Fruit fly (Drosophila melanogaster) whole organism, prepupa: ENCODE measurements around the gene Spn38F.

Source experiments
- CG10669 ChIP-seq: fragments of 200-800 bp; sonication (Bioruptor generic); optimal IDR thresholded peaks from 3 replicates; lab custom pipeline; 2018; ENCODE audit warnings: missing biosample characterization, mild to moderate bottlenecking, missing genetic modification characterization, moderate library complexity
- CG11762 ChIP-seq: fragments of 200-800 bp; sonication (Bioruptor generic); optimal IDR thresholded peaks from 3 replicates; lab custom pipeline; 2016; ENCODE audit warnings: missing biosample characterization, missing genetic modification characterization; ENCODE audit not compliant: insufficient read depth
- CG11902 ChIP-seq: fragments of 200-800 bp; sonication (Bioruptor generic); optimal IDR thresholded peaks from 3 replicates; lab custom pipeline; 2016; ENCODE audit warnings: missing biosample characterization, missing genetic modification characterization
- CG15336 ChIP-seq: fragments of 200-800 bp; sonication (Bioruptor generic); IDR thresholded peaks from 2 replicates; pipeline ENCODE4 v1.3.6; 2022; ENCODE audit warnings: missing biosample characterization, missing genetic modification characterization
- CG1621 ChIP-seq: fragments of 200-800 bp; sonication (Bioruptor generic); optimal IDR thresholded peaks from 3 replicates; lab custom pipeline; 2018; ENCODE audit warnings: missing biosample characterization, mild to moderate bottlenecking, missing genetic modification characterization
- CG16779 ChIP-seq: fragments of 200-800 bp; sonication (Bioruptor generic); optimal IDR thresholded peaks from 3 replicates; lab custom pipeline; 2017; ENCODE audit warnings: missing biosample characterization, mild to moderate bottlenecking, missing genetic modification characterization
- CG31627 ChIP-seq: fragments of 200-800 bp; sonication (Bioruptor generic); optimal IDR thresholded peaks from 3 replicates; lab custom pipeline; 2016; ENCODE audit warnings: missing biosample characterization, missing genetic modification characterization
- CG32006 ChIP-seq: fragments of 200-800 bp; sonication (Bioruptor generic); optimal IDR thresholded peaks from 3 replicates; lab custom pipeline; 2017; ENCODE audit warnings: missing biosample characterization, mild to moderate bottlenecking, missing genetic modification characterization
- CG34406 ChIP-seq: fragments of 200-800 bp; sonication (Bioruptor generic); optimal IDR thresholded peaks from 3 replicates; lab custom pipeline; 2016; ENCODE audit warnings: missing biosample characterization, missing genetic modification characterization
- CG3919 ChIP-seq: fragments of 200-800 bp; sonication (Bioruptor generic); optimal IDR thresholded peaks from 3 replicates; lab custom pipeline; 2016; ENCODE audit warnings: missing biosample characterization, missing genetic modification characterization
- CG4318 ChIP-seq: fragments of 200-800 bp; sonication (Bioruptor generic); optimal IDR thresholded peaks from 3 replicates; lab custom pipeline; 2017; ENCODE audit warnings: missing biosample characterization, mild to moderate bottlenecking, missing genetic modification characterization
- CG6163 ChIP-seq: fragments of 200-800 bp; sonication (Bioruptor generic); IDR thresholded peaks from 3 replicates; pipeline ENCODE4 v1.3.6; 2022; ENCODE audit warnings: missing biosample characterization, missing genetic modification characterization
- CG6276 ChIP-seq: fragments of 200-800 bp; sonication (Bioruptor generic); optimal IDR thresholded peaks from 2 replicates; lab custom pipeline; 2017; ENCODE audit warnings: missing biosample characterization, mild to moderate bottlenecking, missing genetic modification characterization
- CG6792 ChIP-seq: fragments of 200-800 bp; sonication (Bioruptor generic); optimal IDR thresholded peaks from 3 replicates; lab custom pipeline; 2016; ENCODE audit warnings: missing biosample characterization, missing genetic modification characterization
- CG6808 ChIP-seq: fragments of 200-800 bp; sonication (Bioruptor generic); optimal IDR thresholded peaks from 3 replicates; lab custom pipeline; 2017; ENCODE audit warnings: missing biosample characterization, missing genetic modification characterization, mild to moderate bottlenecking, moderate library complexity, missing genetic modification reagents
- CG6854 ChIP-seq: fragments of 200-800 bp; sonication (Bioruptor generic); optimal IDR thresholded peaks from 2 replicates; lab custom pipeline; 2017; ENCODE audit warnings: missing biosample characterization, mild to moderate bottlenecking, missing genetic modification characterization
- CG7368 ChIP-seq: fragments of 200-800 bp; sonication (Bioruptor generic); optimal IDR thresholded peaks from 3 replicates; lab custom pipeline; 2016; ENCODE audit warnings: missing biosample characterization, missing genetic modification characterization
- CG8119 ChIP-seq: fragments of 200-800 bp; sonication (Bioruptor generic); IDR thresholded peaks from 3 replicates; pipeline ENCODE4 v1.3.6; 2022; ENCODE audit warnings: missing biosample characterization, missing genetic modification characterization
- CG8319 ChIP-seq: fragments of 200-800 bp; sonication (Bioruptor generic); optimal IDR thresholded peaks from 3 replicates; lab custom pipeline; 2016; ENCODE audit warnings: missing biosample characterization, missing genetic modification characterization
- CG8632 ChIP-seq: fragments of 200-800 bp; sonication (Bioruptor generic); optimal IDR thresholded peaks from 3 replicates; lab custom pipeline; 2016; ENCODE audit warnings: missing biosample characterization, missing genetic modification characterization
- CG9139 ChIP-seq: fragments of 200-800 bp; sonication (Bioruptor generic); optimal IDR thresholded peaks from 3 replicates; lab custom pipeline; 2017; ENCODE audit warnings: missing biosample characterization, mild to moderate bottlenecking, missing genetic modification characterization
- Eip75B ChIP-seq: fragments of 200-800 bp; sonication (Bioruptor generic); optimal IDR thresholded peaks from 3 replicates; lab custom pipeline; 2016; ENCODE audit warnings: missing biosample characterization, missing genetic modification characterization
- Eip78C ChIP-seq: fragments of 200-800 bp; sonication (Bioruptor generic); peaks from one replicate; lab custom pipeline; 2016; ENCODE audit warnings: missing biosample characterization, missing genetic modification characterization
- Eip93F ChIP-seq: fragments of 200-800 bp; sonication (Bioruptor generic); optimal IDR thresholded peaks from 2 replicates; lab custom pipeline; 2016; ENCODE audit warnings: missing biosample characterization, mild to moderate bottlenecking, missing genetic modification characterization
- Ets21C ChIP-seq: fragments of 200-800 bp; sonication (Bioruptor generic); optimal IDR thresholded peaks from 3 replicates; lab custom pipeline; 2016; ENCODE audit warnings: missing biosample characterization, missing genetic modification characterization
- Gug ChIP-seq: fragments of 200-800 bp; sonication (Bioruptor generic); IDR thresholded peaks from 2 replicates; pipeline ENCODE4 v1.3.6; 2022; ENCODE audit warnings: missing biosample characterization, missing genetic modification characterization
- Hr38 ChIP-seq: sonication (Bioruptor generic); optimal IDR thresholded peaks from 2 replicates; lab custom pipeline; 2016; ENCODE audit warnings: missing biosample characterization, missing genetic modification characterization
- Hr39 ChIP-seq: fragments of 200-800 bp; sonication (Bioruptor generic); optimal IDR thresholded peaks from 2 replicates; lab custom pipeline; 2016; ENCODE audit warnings: missing biosample characterization, missing genetic modification characterization
- Hr4 ChIP-seq: fragments of 200-800 bp; sonication (Bioruptor generic); optimal IDR thresholded peaks from 3 replicates; lab custom pipeline; 2016; ENCODE audit warnings: missing biosample characterization, missing genetic modification characterization
- Lpt ChIP-seq: fragments of 200-800 bp; sonication (Bioruptor generic); optimal IDR thresholded peaks from 3 replicates; lab custom pipeline; 2016; ENCODE audit warnings: missing biosample characterization, missing genetic modification characterization
- Met ChIP-seq: fragments of 200-800 bp; sonication (Bioruptor generic); optimal IDR thresholded peaks from 3 replicates; lab custom pipeline; 2016; ENCODE audit warnings: missing biosample characterization, missing genetic modification characterization
- OdsH ChIP-seq: fragments of 200-800 bp; sonication (Bioruptor generic); optimal IDR thresholded peaks from 3 replicates; lab custom pipeline; 2016; ENCODE audit warnings: missing biosample characterization, missing genetic modification characterization
- Smox ChIP-seq: fragments of 200-800 bp; sonication (Bioruptor generic); optimal IDR thresholded peaks from 3 replicates; lab custom pipeline; 2016; ENCODE audit warnings: missing biosample characterization, missing genetic modification characterization
- Sox102F ChIP-seq: fragments of 200-800 bp; sonication (Bioruptor generic); optimal IDR thresholded peaks from 2 replicates; lab custom pipeline; 2016; ENCODE audit warnings: missing biosample characterization, mild to moderate bottlenecking, missing genetic modification characterization
- Sox14 ChIP-seq: fragments of 200-800 bp; sonication (Bioruptor generic); optimal IDR thresholded peaks from 3 replicates; lab custom pipeline; 2016; ENCODE audit warnings: missing biosample characterization, missing genetic modification characterization
- Sox15 ChIP-seq: fragments of 200-800 bp; sonication (Bioruptor generic); optimal IDR thresholded peaks from 3 replicates; lab custom pipeline; 2016; ENCODE audit warnings: missing biosample characterization, missing genetic modification characterization
- acj6 ChIP-seq: fragments of 200-800 bp; sonication (Bioruptor generic); optimal IDR thresholded peaks from 3 replicates; lab custom pipeline; 2016; ENCODE audit warnings: missing biosample characterization, missing genetic modification characterization
- cyc ChIP-seq: fragments of 200-800 bp; sonication (Bioruptor generic); optimal IDR thresholded peaks from 3 replicates; lab custom pipeline; 2016; ENCODE audit warnings: missing biosample characterization, missing genetic modification characterization
- dac ChIP-seq: fragments of 200-800 bp; sonication (Bioruptor generic); optimal IDR thresholded peaks from 2 replicates; lab custom pipeline; 2017; ENCODE audit warnings: missing biosample characterization, mild to moderate bottlenecking, missing genetic modification characterization
- dsx ChIP-seq: fragments of 200-800 bp; optimal IDR thresholded peaks from 3 replicates; lab custom pipeline; 2019; ENCODE audit warnings: missing biosample characterization, mild to moderate bottlenecking, missing genetic modification characterization, moderate library complexity; ENCODE audit not compliant: poor library complexity, severe bottlenecking
- eg ChIP-seq: fragments of 200-800 bp; sonication (Bioruptor generic); IDR thresholded peaks from 3 replicates; pipeline ENCODE4 v1.3.6; 2022; ENCODE audit warnings: missing biosample characterization, missing genetic modification characterization
- esn ChIP-seq: fragments of 200-800 bp; sonication (Bioruptor generic); optimal IDR thresholded peaks from 2 replicates; lab custom pipeline; 2016; ENCODE audit warnings: missing biosample characterization, mild to moderate bottlenecking, missing genetic modification characterization, moderate library complexity
- fd59A ChIP-seq: fragments of 200-800 bp; sonication (Bioruptor generic); optimal IDR thresholded peaks from 2 replicates; lab custom pipeline; 2017; ENCODE audit warnings: missing biosample characterization, mild to moderate bottlenecking, missing genetic modification characterization, missing genetic modification reagents
- fd85E ChIP-seq: fragments of 200-800 bp; sonication (Bioruptor generic); optimal IDR thresholded peaks from 3 replicates; lab custom pipeline; 2016; ENCODE audit warnings: missing biosample characterization, missing genetic modification characterization
- lz ChIP-seq: fragments of 200-800 bp; sonication (Bioruptor generic); optimal IDR thresholded peaks from 3 replicates; lab custom pipeline; 2016; ENCODE audit warnings: missing biosample characterization, missing genetic modification characterization
- net ChIP-seq: fragments of 200-800 bp; sonication (Bioruptor generic); optimal IDR thresholded peaks from 3 replicates; lab custom pipeline; 2016; ENCODE audit warnings: missing biosample characterization, missing genetic modification characterization
- pdm3 ChIP-seq: fragments of 200-800 bp; sonication (Bioruptor generic); optimal IDR thresholded peaks from 3 replicates; lab custom pipeline; 2016; ENCODE audit warnings: missing biosample characterization, missing genetic modification characterization
- spab ChIP-seq: fragments of 200-800 bp; sonication (Bioruptor generic); optimal IDR thresholded peaks from 2 replicates; lab custom pipeline; 2017; ENCODE audit warnings: missing biosample characterization, mild to moderate bottlenecking, missing genetic modification characterization, missing genetic modification reagents
- ss ChIP-seq, 2 experiments: fragments of 200-800 bp; sonication (Bioruptor generic); optimal IDR thresholded peaks; 2 replicates in 1 of 2; 3 replicates in 1 of 2; lab custom pipeline; 2017 to 2018; ENCODE audit warnings: mild to moderate bottlenecking in 2 of 2, missing biosample characterization in 2 of 2, missing genetic modification characterization in 2 of 2, moderate library complexity in 1 of 2
- svp ChIP-seq: fragments of 200-800 bp; sonication (Bioruptor generic); peaks from one replicate; lab custom pipeline; 2016; ENCODE audit warnings: missing biosample characterization, missing genetic modification characterization
- topi ChIP-seq: fragments of 200-800 bp; sonication (Bioruptor generic); optimal IDR thresholded peaks from 3 replicates; lab custom pipeline; 2016; ENCODE audit warnings: missing biosample characterization, missing genetic modification characterization
- vri ChIP-seq: fragments of 200-800 bp; sonication (Bioruptor generic); optimal IDR thresholded peaks from 3 replicates; lab custom pipeline; 2016; ENCODE audit warnings: missing biosample characterization, mild to moderate bottlenecking, missing genetic modification characterization

The Spn38F gene

dm6 chr2L:20811039-20811652 is 26.6 kb downstream of the Spn38F start:
- TF ChIP-seq spab (GFP tag; lab: Kevin White, UChicago) (peak; percentile 43), CG34406 (GFP tag; lab: Kevin White, UChicago) (peak; percentile 52), net (GFP tag; lab: Kevin White, UChicago) (peak; percentile 78), vri (no peak), CG9139 (no peak), fd85E (GFP tag; lab: Kevin White, UChicago) (no peak), Met (GFP tag; lab: Kevin White, UChicago) (no peak), ss (GFP tag; optimal IDR thresholded peaks at IDR 0.05; lab: Kevin White, UChicago) (peak; percentile 9 to 55), cyc (GFP tag; lab: Kevin White, UChicago) (no peak), lz (GFP tag; lab: Kevin White, UChicago) (no peak), svp (GFP tag; lab: Kevin White, UChicago) (peak; percentile 36), eg (GFP tag; lab: Robert Waterston, UW) (peak; percentile 91), Lpt (GFP tag; lab: Kevin White, UChicago) (peak; percentile 82), CG10669 (GFP tag; lab: Kevin White, UChicago) (peak; percentile 55), OdsH (GFP tag; lab: Kevin White, UChicago) (peak; percentile 81), CG16779 (peak; percentile 58), Eip78C (GFP tag; lab: Kevin White, UChicago) (peak; percentile 91), CG4318 (GFP tag; lab: Kevin White, UChicago) (peak; percentile 69), Ets21C (GFP tag; lab: Kevin White, UChicago) (no peak), pdm3 (GFP tag; lab: Kevin White, UChicago) (peak; percentile 75), dac (peak; percentile 62), CG31627 (GFP tag; lab: Kevin White, UChicago) (no peak), CG6792 (peak; percentile 61), CG8119 (peak; percentile 88), CG6854 (GFP tag; lab: Kevin White, UChicago) (no peak), CG8632 (GFP tag; lab: Kevin White, UChicago) (peak; percentile 58), CG6276 (peak; percentile 85), Gug (GFP tag; lab: Robert Waterston, UW) (peak; percentile 77), dsx (GFP tag; lab: Kevin White, UChicago) (peak; percentile 36), CG8319 (GFP tag; lab: Kevin White, UChicago) (no peak), CG32006 (peak; percentile 89), Eip93F (GFP tag; lab: Kevin White, UChicago) (no peak), CG7368 (peak; percentile 53), Hr38 (GFP tag; lab: Kevin White, UChicago) (no peak), CG6163 (GFP tag; lab: Robert Waterston, UW) (peak; percentile 82), CG6808 (GFP tag; lab: Kevin White, UChicago) (peak; percentile 40), CG3919 (GFP tag; lab: Kevin White, UChicago) (peak; percentile 73), topi (GFP tag; lab: Kevin White, UChicago) (no peak), Hr4 (GFP tag; lab: Kevin White, UChicago) (peak; percentile 86), Sox102F (no peak), Eip75B (GFP tag; lab: Kevin White, UChicago) (peak; percentile 74), Hr39 (GFP tag; lab: Kevin White, UChicago) (no peak), Smox (GFP tag; lab: Kevin White, UChicago) (no peak), CG15336 (peak; percentile 92), Sox15 (GFP tag; lab: Kevin White, UChicago) (peak; percentile 13), fd59A (GFP tag; lab: Kevin White, UChicago) (peak; percentile 52), acj6 (peak; percentile 66), CG1621 (tag; lab: Kevin White, UChicago) (peak; percentile 47), Sox14 (GFP tag; lab: Kevin White, UChicago) (peak; percentile 68), esn (no peak), CG11762 (GFP tag; lab: Kevin White, UChicago) (peak; percentile 60), CG11902 (GFP tag; lab: Kevin White, UChicago) (no peak)
